Fruit fly (Drosophila melanogaster) whole organism, embryonic: ENCODE results near the gene CG42716.

ENCODE experiments used
- Atf3 ChIP-seq: fragments of 200-800 bp; sonication (Bioruptor generic); optimal IDR thresholded peaks from 3 replicates; lab custom pipeline; 2016; ENCODE audit warnings: missing biosample characterization, missing genetic modification characterization
- Bgb ChIP-seq: fragments of 200-800 bp; sonication (Bioruptor generic); IDR thresholded peaks from 2 replicates; pipeline ENCODE4 v1.3.6; 2022; ENCODE audit warnings: missing biosample characterization, missing genetic modification characterization; ENCODE audit not compliant: partially characterized antibody
- Blimp-1 ChIP-seq: fragments of 200-800 bp; sonication (Bioruptor generic); optimal IDR thresholded peaks from 3 replicates; lab custom pipeline; 2018; ENCODE audit warnings: missing biosample characterization, missing genetic modification characterization, mild to moderate bottlenecking, moderate library complexity, missing genetic modification reagents
- CG11723 ChIP-seq: fragments of 200-800 bp; sonication (Bioruptor generic); optimal IDR thresholded peaks from 2 replicates; lab custom pipeline; 2017; ENCODE audit warnings: missing biosample characterization, mild to moderate bottlenecking, missing genetic modification characterization
- CG12236 ChIP-seq: fragments of 200-800 bp; sonication (Bioruptor generic); optimal IDR thresholded peaks from 2 replicates; lab custom pipeline; 2016; ENCODE audit warnings: missing biosample characterization, missing genetic modification characterization
- CG14965 ChIP-seq: fragments of 200-800 bp; sonication (Bioruptor generic); optimal IDR thresholded peaks from 2 replicates; lab custom pipeline; 2016; ENCODE audit warnings: missing biosample characterization, missing genetic modification characterization, borderline replicate concordance
- CG16813 ChIP-seq: fragments of 200-800 bp; sonication (Bioruptor generic); IDR thresholded peaks from 3 replicates; pipeline ENCODE4 v1.3.6; 2022; ENCODE audit warnings: missing biosample characterization, missing genetic modification characterization; ENCODE audit not compliant: partially characterized antibody
- CG17361 ChIP-seq: fragments of 200-800 bp; sonication (Bioruptor generic); IDR thresholded peaks from 3 replicates; pipeline ENCODE4 v1.3.6; 2022; ENCODE audit warnings: missing biosample characterization, missing genetic modification characterization
- CG4424 ChIP-seq: fragments of 200-800 bp; sonication (Bioruptor generic); optimal IDR thresholded peaks from 3 replicates; lab custom pipeline; 2016; ENCODE audit warnings: missing biosample characterization, missing genetic modification characterization
- CG4617 ChIP-seq: fragments of 200-800 bp; sonication (Bioruptor generic); optimal IDR thresholded peaks from 3 replicates; lab custom pipeline; 2016; ENCODE audit warnings: missing biosample characterization, missing genetic modification characterization, borderline replicate concordance
- CG4854 ChIP-seq: fragments of 200-800 bp; sonication (Bioruptor generic); optimal IDR thresholded peaks from 2 replicates; lab custom pipeline; 2016; ENCODE audit warnings: missing biosample characterization, missing genetic modification characterization, inconsistent platforms
- CG6175 ChIP-seq: fragments of 200-800 bp; sonication (Bioruptor generic); IDR thresholded peaks from 3 replicates; pipeline ENCODE4 v1.3.6; 2022; ENCODE audit warnings: missing biosample characterization, missing genetic modification characterization
- CG6765 ChIP-seq: fragments of 200-800 bp; sonication (Bioruptor generic); optimal IDR thresholded peaks from 3 replicates; lab custom pipeline; 2017; ENCODE audit warnings: missing biosample characterization, mild to moderate bottlenecking, missing genetic modification characterization
- CG7357 ChIP-seq: fragments of 200-800 bp; sonication (Bioruptor generic); IDR thresholded peaks from 3 replicates; pipeline ENCODE4 v1.3.6; 2022; ENCODE audit warnings: missing biosample characterization, missing genetic modification characterization
- CG8089 ChIP-seq: fragments of 200-800 bp; sonication (Bioruptor generic); optimal IDR thresholded peaks from 3 replicates; lab custom pipeline; 2016; ENCODE audit warnings: missing biosample characterization, missing genetic modification characterization
- CG8944 ChIP-seq: fragments of 200-800 bp; sonication (Bioruptor generic); optimal IDR thresholded peaks from 3 replicates; lab custom pipeline; 2016; ENCODE audit warnings: missing biosample characterization, missing genetic modification characterization
- CG9932 ChIP-seq: fragments of 200-800 bp; sonication (Bioruptor generic); IDR thresholded peaks from 2 replicates; pipeline ENCODE4 v1.3.6; 2022; ENCODE audit warnings: missing biosample characterization, missing genetic modification characterization
- CkIIα-i1 ChIP-seq: fragments of 200-800 bp; sonication (Bioruptor generic); IDR thresholded peaks from 2 replicates; pipeline ENCODE4 v1.3.6; 2022; ENCODE audit warnings: missing biosample characterization, missing genetic modification characterization
- HLH54F ChIP-seq: fragments of 200-800 bp; sonication (Bioruptor generic); optimal IDR thresholded peaks from 3 replicates; lab custom pipeline; 2016; ENCODE audit warnings: missing biosample characterization, missing genetic modification characterization
- Hr78 ChIP-seq, 2 experiments: fragments of 200-800 bp in 1 of 2; fragments of >200 bp in 1 of 2; sonication (Bioruptor generic) in 1 of 2; optimal IDR thresholded peaks; 2 replicates each; lab custom pipeline; 2017 to 2019; ENCODE audit warnings: missing biosample characterization in 2 of 2, missing genetic modification characterization in 2 of 2, mild to moderate bottlenecking in 1 of 2, moderate library complexity in 1 of 2
- NFAT ChIP-seq: fragments of 200-800 bp; sonication (Bioruptor generic); IDR thresholded peaks from 2 replicates; pipeline ENCODE4 v1.3.6; 2022; ENCODE audit warnings: missing biosample characterization, missing genetic modification characterization
- Nf-YC ChIP-seq: fragments of 200-800 bp; optimal IDR thresholded peaks from 3 replicates; lab custom pipeline; 2019; ENCODE audit warnings: missing biosample characterization, mild to moderate bottlenecking, missing genetic modification characterization, moderate library complexity
- NfI ChIP-seq: fragments of 200-800 bp; sonication (Bioruptor generic); optimal IDR thresholded peaks from 3 replicates; lab custom pipeline; 2018; ENCODE audit warnings: missing biosample characterization, mild to moderate bottlenecking, missing genetic modification characterization, moderate library complexity
- Opbp ChIP-seq: fragments of 200-800 bp; sonication (Bioruptor generic); IDR thresholded peaks from 3 replicates; pipeline ENCODE4 v1.3.6; 2022; ENCODE audit warnings: missing biosample characterization, missing genetic modification characterization; ENCODE audit not compliant: partially characterized antibody
- Ptx1 ChIP-seq: fragments of 200-800 bp; sonication (Bioruptor generic); IDR thresholded peaks from 2 replicates; pipeline ENCODE4 v1.3.6; 2022; ENCODE audit warnings: missing biosample characterization, missing genetic modification characterization
- Spps ChIP-seq: fragments of 200-800 bp; sonication (Bioruptor generic); optimal IDR thresholded peaks from 2 replicates; lab custom pipeline; 2018; ENCODE audit warnings: missing biosample characterization, mild to moderate bottlenecking, missing genetic modification characterization
- Sry-δ ChIP-seq: fragments of 200-800 bp; sonication (Bioruptor generic); optimal IDR thresholded peaks from 2 replicates; lab custom pipeline; 2016; ENCODE audit warnings: missing biosample characterization, missing genetic modification characterization
- TFAM ChIP-seq: fragments of 200-800 bp; sonication (Bioruptor generic); optimal IDR thresholded peaks from 2 replicates; lab custom pipeline; 2017; ENCODE audit warnings: missing biosample characterization, missing genetic modification characterization, inconsistent platforms
- Usf ChIP-seq: fragments of 200-800 bp; sonication (Bioruptor generic); optimal IDR thresholded peaks from 2 replicates; lab custom pipeline; 2017; ENCODE audit warnings: missing genotype, missing biosample characterization, missing genetic modification characterization
- amos ChIP-seq: fragments of 200-800 bp; sonication (Bioruptor generic); IDR thresholded peaks from 2 replicates; pipeline ENCODE4 v1.3.6; 2022; ENCODE audit warnings: missing biosample characterization, missing genetic modification characterization; ENCODE audit not compliant: partially characterized antibody
- bigmax ChIP-seq: fragments of 200-800 bp; sonication (Bioruptor generic); optimal IDR thresholded peaks from 2 replicates; lab custom pipeline; 2018; ENCODE audit warnings: missing biosample characterization, mild to moderate bottlenecking, missing genetic modification characterization
- br ChIP-seq: fragments of >200 bp; optimal IDR thresholded peaks from 2 replicates; lab custom pipeline; 2017
- bsh ChIP-seq, 2 experiments: fragments of 200-800 bp; sonication (Bioruptor generic); optimal IDR thresholded peaks; 2 replicates each; lab custom pipeline; 2017 to 2018; ENCODE audit warnings: mild to moderate bottlenecking in 2 of 2, missing biosample characterization in 2 of 2, missing genetic modification characterization in 2 of 2, moderate library complexity in 1 of 2
- cg ChIP-seq: fragments of 200-800 bp; sonication (Bioruptor generic); optimal IDR thresholded peaks from 3 replicates; lab custom pipeline; 2019; ENCODE audit warnings: missing biosample characterization, mild to moderate bottlenecking, missing genetic modification characterization, moderate library complexity
- croc ChIP-seq: fragments of 200-800 bp; sonication (Bioruptor generic); conservative IDR thresholded peaks from 3 replicates; pipeline ENCODE4 v1.3.6; 2022; ENCODE audit warnings: missing biosample characterization, missing genetic modification characterization
- cwo ChIP-seq: fragments of 200-800 bp; sonication (Bioruptor generic); optimal IDR thresholded peaks from 3 replicates; lab custom pipeline; 2017; ENCODE audit warnings: missing biosample characterization, missing genetic modification characterization, mild to moderate bottlenecking, moderate library complexity, missing genetic modification reagents
- dmrt11E ChIP-seq: fragments of 200-800 bp; sonication (Bioruptor generic); optimal IDR thresholded peaks from 3 replicates; lab custom pipeline; 2018; ENCODE audit warnings: missing biosample characterization, mild to moderate bottlenecking, missing genetic modification characterization, moderate library complexity
- fu2 ChIP-seq: fragments of 200-800 bp; sonication (Bioruptor generic); optimal IDR thresholded peaks from 2 replicates; lab custom pipeline; 2016; ENCODE audit warnings: missing biosample characterization, missing genetic modification characterization
- gro ChIP-seq: fragments of 200-800 bp; sonication (Bioruptor generic); optimal IDR thresholded peaks from 2 replicates; lab custom pipeline; 2016; ENCODE audit warnings: missing biosample characterization, missing genetic modification characterization
- gsb ChIP-seq: fragments of 200-800 bp; sonication (Bioruptor generic); IDR thresholded peaks from 2 replicates; pipeline ENCODE4 v1.3.6; 2022; ENCODE audit warnings: missing biosample characterization, missing genetic modification characterization
- ham ChIP-seq: fragments of 200-800 bp; sonication (Bioruptor generic); IDR thresholded peaks from 2 replicates; pipeline ENCODE4 v1.3.6; 2022; ENCODE audit warnings: missing biosample characterization, missing genetic modification characterization
- jumu ChIP-seq: fragments of 200-800 bp; sonication (Bioruptor generic); optimal IDR thresholded peaks from 3 replicates; lab custom pipeline; 2016; ENCODE audit warnings: missing biosample characterization, missing genetic modification characterization
- maf-S ChIP-seq: fragments of 200-800 bp; sonication (Bioruptor generic); optimal IDR thresholded peaks from 2 replicates; lab custom pipeline; 2016; ENCODE audit warnings: missing biosample characterization, missing genetic modification characterization
- nom ChIP-seq: fragments of 200-800 bp; sonication (Bioruptor generic); optimal IDR thresholded peaks from 2 replicates; lab custom pipeline; 2017; ENCODE audit warnings: missing biosample characterization, missing genetic modification characterization, mild to moderate bottlenecking, moderate library complexity, missing genetic modification reagents
- odd ChIP-seq: fragments of 200-800 bp; sonication (Bioruptor generic); optimal IDR thresholded peaks from 2 replicates; lab custom pipeline; 2017; ENCODE audit warnings: missing biosample characterization, mild to moderate bottlenecking, missing genetic modification characterization
- psq ChIP-seq: fragments of 200-800 bp; sonication (Bioruptor generic); optimal IDR thresholded peaks from 2 replicates; lab custom pipeline; 2017; ENCODE audit warnings: missing biosample characterization, missing genetic modification characterization
- row ChIP-seq: fragments of 200-800 bp; sonication (Bioruptor generic); IDR thresholded peaks from 3 replicates; pipeline ENCODE4 v1.3.6; 2022; ENCODE audit warnings: missing biosample characterization, missing genetic modification characterization
- sens ChIP-seq: fragments of 200-800 bp; sonication (Bioruptor generic); peaks from one replicate; lab custom pipeline; 2016; ENCODE audit warnings: missing biosample characterization, missing genetic modification characterization
- trem ChIP-seq: fragments of 200-800 bp; optimal IDR thresholded peaks from 3 replicates; lab custom pipeline; 2019; ENCODE audit warnings: missing biosample characterization, mild to moderate bottlenecking, missing genetic modification characterization, moderate library complexity
- zfh1 ChIP-seq: fragments of 200-800 bp; sonication (Bioruptor generic); IDR thresholded peaks from 3 replicates; pipeline ENCODE4 v1.3.6; 2022; ENCODE audit warnings: missing biosample characterization, missing genetic modification characterization

CG42716 gene

dm6 chr3L:16001164-16001679 is 32.4 kb upstream of the CG42716 start (continued):
- TF ChIP-seq bsh (GFP tag; optimal IDR thresholded peaks at IDR 0.05; lab: Kevin White, UChicago) (peak in 1 of 2 experiments; percentile 35), NFAT (GFP tag; lab: Robert Waterston, UW) (no peak), ham (GFP tag; lab: Robert Waterston, UW) (0 out of 2 replicates have a peak, but pooled peaks have one; percentile 45), CG7357 (GFP tag; lab: Robert Waterston, UW) (0 out of 3 replicates have a peak, but pooled peaks have one; percentile 47), trem (peak; percentile 27), TFAM (GFP tag; lab: Kevin White, UChicago) (no peak), HLH54F (GFP tag; lab: Kevin White, UChicago) (peak; percentile 86), Nf-YC (tag; lab: Kevin White, UChicago) (peak; percentile 72), maf-S (peak; percentile 77), br (no peak), Bgb (GFP tag; lab: Robert Waterston, UW) (peak; percentile 44; the same call in 1 of the 2 replicates), cwo (GFP tag; lab: Kevin White, UChicago) (peak; percentile 80), psq (GFP tag; lab: Kevin White, UChicago) (no peak), Spps (no peak), CG8089 (peak; percentile 7), Ptx1 (GFP tag; lab: Robert Waterston, UW) (peak; percentile 76), CkIIα-i1 (GFP tag; lab: Robert Waterston, UW) (no peak), CG4854 (GFP tag; lab: Kevin White, UChicago) (peak; percentile 62), CG4617 (peak; percentile 3), CG4424 (GFP tag; lab: Kevin White, UChicago) (peak; percentile 45), CG11723 (GFP tag; lab: Kevin White, UChicago) (peak; percentile 26), Atf3 (GFP tag; lab: Kevin White, UChicago) (peak; percentile 37), CG16813 (GFP tag; lab: Robert Waterston, UW) (no peak), row (peak; percentile 91), CG6765 (GFP tag; lab: Kevin White, UChicago) (peak; percentile 75), zfh1 (GFP tag; lab: Robert Waterston, UW) (peak; percentile 49; the same call in 1 of the 3 replicates), gsb (peak; percentile 58), CG8944 (GFP tag; lab: Kevin White, UChicago) (peak; percentile 45), cg (GFP tag; lab: Kevin White, UChicago) (peak; percentile 34), sens (GFP tag; lab: Kevin White, UChicago) (peak; percentile 75), NfI (GFP tag; lab: Kevin White, UChicago) (peak; percentile 84), nom (no peak), fu2 (GFP tag; lab: Kevin White, UChicago) (peak; percentile 80), CG6175 (GFP tag; lab: Robert Waterston, UW) (peak; percentile 48; the same call in 1 of the 3 replicates), amos (GFP tag; lab: Robert Waterston, UW) (no peak), CG14965 (GFP tag; lab: Kevin White, UChicago) (no peak), CG9932 (GFP tag; lab: Robert Waterston, UW) (peak; percentile 85), odd (GFP tag; lab: Kevin White, UChicago) (peak; percentile 76), croc (GFP tag; lab: Robert Waterston, UW) (no peak), Hr78 (GFP tag; optimal IDR thresholded peaks at IDR 0.05; lab: Kevin White, UChicago) (peak in 1 of 2 experiments; percentile 33), Opbp (GFP tag; lab: Robert Waterston, UW) (no peak), CG17361 (GFP tag; lab: Robert Waterston, UW) (peak; percentile 75), dmrt11E (no peak), CG12236 (GFP tag; lab: Kevin White, UChicago) (peak; percentile 29), Blimp-1 (GFP tag; lab: Kevin White, UChicago) (peak; percentile 52), gro (peak; percentile 90), Sry-δ (GFP tag; lab: Kevin White, UChicago) (peak; percentile 0), jumu (peak; percentile 56), Usf (GFP tag; lab: Kevin White, UChicago) (peak; percentile 55), bigmax (GFP tag; lab: Kevin White, UChicago) (no peak)
